Fruit fly (Drosophila melanogaster) whole organism: ENCODE measurements around the gene CG42718.

ENCODE experiments used
- CG8478 ChIP-seq: fragments of >200 bp; optimal IDR thresholded peaks from 2 replicates; lab custom pipeline; 2018; ENCODE audit warnings: inconsistent platforms
- Dll ChIP-seq: fragments of >200 bp; optimal IDR thresholded peaks from 2 replicates; lab custom pipeline; 2017
- EcR ChIP-seq, 2 experiments: fragments of >200 bp; optimal IDR thresholded peaks; 2 replicates each; lab custom pipeline; 2017; ENCODE audit warnings: missing biosample characterization in 2 of 2, missing genetic modification characterization in 2 of 2, missing genetic modification reagents in 2 of 2
- pan ChIP-seq: fragments of >200 bp; optimal IDR thresholded peaks from 2 replicates; lab custom pipeline; 2017
- psq ChIP-seq: fragments of >200 bp; optimal IDR thresholded peaks from 2 replicates; lab custom pipeline; 2017
- usp ChIP-seq: fragments of >200 bp; optimal IDR thresholded peaks from 2 replicates; lab custom pipeline; 2017; ENCODE audit warnings: missing biosample characterization, missing genetic modification characterization, mixed read lengths

DNA sequence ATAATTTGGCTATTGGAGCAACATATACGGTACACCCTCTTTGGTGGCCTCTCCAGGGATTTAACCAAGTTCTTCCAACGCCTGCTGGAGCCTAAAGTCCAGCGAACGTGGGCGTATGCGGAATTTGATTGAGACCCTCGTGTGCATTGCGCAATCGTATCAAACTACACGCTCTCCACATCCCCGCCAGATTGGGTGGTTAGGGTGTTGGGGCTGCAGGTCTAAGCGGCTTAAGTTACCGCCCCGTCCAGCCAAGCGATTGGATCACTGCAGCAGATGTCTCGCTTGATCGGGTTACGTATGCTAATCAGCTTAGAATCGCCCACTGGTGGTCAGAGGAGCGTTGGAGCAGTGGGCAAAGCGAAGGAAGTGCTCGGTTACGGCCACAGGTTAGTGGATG is 9.7 kb upstream of the CG42718 start, which contains the start of gene CG33060:
- TF ChIP-seq Dll (lab: Kevin White, UChicago) (no peak), psq (lab: Kevin White, UChicago) (no peak), CG8478 (no peak), pan (lab: Kevin White, UChicago) (no peak), EcR (GFP tag; optimal IDR thresholded peaks at IDR 0.05; lab: Kevin White, UChicago) (no peak), usp (GFP tag; lab: Kevin White, UChicago) (no peak)
